Worm (Caenorhabditis elegans) whole organism, young adult: ENCODE measurements around the gene T26C11.8.
A peak's percentile ranks its signal among the peaks of the same experiment; 100 is the strongest.

Experiments used
- B0019.2 ChIP-seq: fragments of 200-800 bp; sonication (Bioruptor generic); conservative IDR thresholded peaks from 2 replicates; pipeline ENCODE4 v1.3.6; 2022; ENCODE audit warnings: missing genetic modification reagents, missing genetic modification characterization, missing compliant biosample characterization
- B0035.1 ChIP-seq: sonication (generic microtip); optimal IDR thresholded peaks from 2 replicates; lab custom pipeline; 2016; ENCODE audit warnings: missing genetic modification characterization, mild to moderate bottlenecking, missing compliant biosample characterization, missing genotype, missing genetic modification reagents
- C06A6.2 ChIP-seq: fragments of 200-800 bp; sonication (Bioruptor generic); conservative IDR thresholded peaks from 2 replicates; pipeline ENCODE4 v1.3.6; 2022; ENCODE audit warnings: missing genetic modification characterization, missing compliant biosample characterization
- F23B12.7 ChIP-seq: sonication (generic microtip); optimal IDR thresholded peaks from 2 replicates; lab custom pipeline; 2017; ENCODE audit warnings: missing genetic modification characterization, mild to moderate bottlenecking, missing compliant biosample characterization, antibody characterized with exemption, moderate library complexity; ENCODE audit not compliant: insufficient read depth
- F33H1.4 ChIP-seq: fragments of 200-800 bp; sonication (Bioruptor generic); IDR thresholded peaks from 2 replicates; pipeline ENCODE4 v1.3.6; 2022; ENCODE audit warnings: missing genetic modification reagents, missing genetic modification characterization, missing compliant biosample characterization
- F39B2.1 ChIP-seq: fragments of 200-800 bp; sonication (Bioruptor generic); IDR thresholded peaks from 2 replicates; pipeline ENCODE4 v1.3.6; 2022; ENCODE audit warnings: missing genetic modification reagents, missing genetic modification characterization, missing compliant biosample characterization
- F55B11.4 ChIP-seq: sonication (generic microtip); optimal IDR thresholded peaks from 2 replicates; lab custom pipeline; 2016; ENCODE audit warnings: missing compliant biosample characterization, missing genetic modification characterization, borderline replicate concordance; ENCODE audit not compliant: insufficient read depth
- F57C9.4 ChIP-seq: sonication (generic microtip); optimal IDR thresholded peaks from 2 replicates; lab custom pipeline; 2017; ENCODE audit warnings: mild to moderate bottlenecking, missing genetic modification characterization, missing compliant biosample characterization
- K11D2.4 ChIP-seq: fragments of 200-800 bp; sonication (Bioruptor generic); IDR thresholded peaks from 2 replicates; pipeline ENCODE4 v1.3.6; 2022; ENCODE audit warnings: missing genetic modification reagents, missing genetic modification characterization, missing compliant biosample characterization
- K12H6.12 ChIP-seq: fragments of 200-800 bp; sonication (Bioruptor generic); optimal IDR thresholded peaks from 2 replicates; lab custom pipeline; 2018; ENCODE audit warnings: mild to moderate bottlenecking, missing genetic modification characterization, missing compliant biosample characterization
- Y53F4B.3 ChIP-seq: fragments of 200-800 bp; sonication (Bioruptor generic); IDR thresholded peaks from 2 replicates; pipeline ENCODE4 v1.3.6; 2022; ENCODE audit warnings: missing genetic modification reagents, missing genetic modification characterization, missing compliant biosample characterization
- Y56A3A.18 ChIP-seq: fragments of 200-800 bp; sonication (Bioruptor generic); IDR thresholded peaks from 2 replicates; pipeline ENCODE4 v1.3.6; 2022; ENCODE audit warnings: missing genetic modification reagents, missing genetic modification characterization, missing compliant biosample characterization
- Y67H2A.10 ChIP-seq: fragments of 200-800 bp; sonication (Bioruptor generic); conservative IDR thresholded peaks from 2 replicates; pipeline ENCODE4 v1.3.6; 2022; ENCODE audit warnings: missing genetic modification reagents, missing genetic modification characterization, missing compliant biosample characterization
- ZK185.1 ChIP-seq: sonication (generic microtip); optimal IDR thresholded peaks from 2 replicates; lab custom pipeline; 2016; ENCODE audit warnings: mild to moderate bottlenecking, missing genetic modification characterization, missing compliant biosample characterization; ENCODE audit not compliant: poor library complexity, severe bottlenecking
- akir-1 ChIP-seq: fragments of 200-800 bp; sonication (Bioruptor generic); optimal IDR thresholded peaks from 2 replicates; lab custom pipeline; 2018; ENCODE audit warnings: mild to moderate bottlenecking, missing genetic modification characterization, moderate library complexity, missing compliant biosample characterization
- atf-7 ChIP-seq: sonication (generic microtip); optimal IDR thresholded peaks from 2 replicates; lab custom pipeline; 2017; ENCODE audit warnings: mild to moderate bottlenecking, missing genetic modification characterization, missing compliant biosample characterization
- athp-1 ChIP-seq: sonication (generic microtip); optimal IDR thresholded peaks from 2 replicates; lab custom pipeline; 2017; ENCODE audit warnings: mild to moderate bottlenecking, missing genetic modification characterization, missing compliant biosample characterization
- attf-6 ChIP-seq: fragments of 200-800 bp; sonication (Bioruptor generic); IDR thresholded peaks from 2 replicates; pipeline ENCODE4 v1.3.6; 2022; ENCODE audit warnings: missing genetic modification reagents, missing genetic modification characterization, missing compliant biosample characterization
- bed-1 ChIP-seq: fragments of 200-800 bp; sonication (Bioruptor generic); IDR thresholded peaks from 2 replicates; pipeline ENCODE4 v1.3.6; 2022; ENCODE audit warnings: missing genetic modification reagents, missing genetic modification characterization, missing compliant biosample characterization
- bed-2 ChIP-seq: fragments of 200-800 bp; sonication (Bioruptor generic); IDR thresholded peaks from 2 replicates; pipeline ENCODE4 v1.3.6; 2022; ENCODE audit warnings: missing genetic modification reagents, missing genetic modification characterization, missing compliant biosample characterization
- ceh-27 ChIP-seq: fragments of 200-800 bp; sonication (Bioruptor generic); optimal IDR thresholded peaks from 2 replicates; lab custom pipeline; 2018; ENCODE audit warnings: mild to moderate bottlenecking, missing genetic modification characterization, moderate library complexity, missing compliant biosample characterization
- ceh-79 ChIP-seq: sonication (generic microtip); optimal IDR thresholded peaks from 2 replicates; lab custom pipeline; 2017; ENCODE audit warnings: mild to moderate bottlenecking, missing genetic modification characterization, missing compliant biosample characterization
- dpff-1 ChIP-seq: sonication (generic microtip); optimal IDR thresholded peaks from 2 replicates; lab custom pipeline; 2017; ENCODE audit warnings: mild to moderate bottlenecking, missing genetic modification characterization, missing compliant biosample characterization
- dpl-1 ChIP-seq: fragments of 150-350 bp; optimal IDR thresholded peaks from 2 replicates; lab custom pipeline; 2014; ENCODE audit warnings: missing biosample characterization, missing genetic modification reagents, missing genetic modification characterization
- efl-1 ChIP-seq: fragments of 150-350 bp; optimal IDR thresholded peaks from 2 replicates; lab custom pipeline; 2014; ENCODE audit warnings: missing biosample characterization, missing genetic modification reagents, missing genetic modification characterization
- ets-4 ChIP-seq: fragments of 200-800 bp; sonication (Bioruptor generic); optimal IDR thresholded peaks from 2 replicates; lab custom pipeline; 2018; ENCODE audit warnings: mild to moderate bottlenecking, missing genetic modification characterization, missing compliant biosample characterization
- gei-17 ChIP-seq: fragments of 200-800 bp; sonication (Bioruptor generic); optimal IDR thresholded peaks from 2 replicates; lab custom pipeline; 2018; ENCODE audit warnings: mild to moderate bottlenecking, missing genetic modification characterization, missing compliant biosample characterization
- hmg-1.2 ChIP-seq: fragments of 200-800 bp; sonication (Bioruptor generic); IDR thresholded peaks from 2 replicates; pipeline ENCODE4 v1.3.6; 2022; ENCODE audit warnings: missing genetic modification reagents, missing genetic modification characterization, missing compliant biosample characterization
- madf-10 ChIP-seq: sonication (generic microtip); optimal IDR thresholded peaks from 2 replicates; lab custom pipeline; 2016; ENCODE audit warnings: mild to moderate bottlenecking, missing genetic modification characterization, missing compliant biosample characterization
- madf-8 ChIP-seq: fragments of 200-800 bp; sonication (Bioruptor generic); conservative IDR thresholded peaks from 2 replicates; pipeline ENCODE4 v1.3.6; 2022; ENCODE audit warnings: missing genetic modification reagents, missing genetic modification characterization, missing compliant biosample characterization
- mcd-1 ChIP-seq: fragments of 200-800 bp; sonication (Bioruptor generic); IDR thresholded peaks from 2 replicates; pipeline ENCODE4 v1.3.6; 2022; ENCODE audit warnings: missing genetic modification reagents, missing genetic modification characterization, missing compliant biosample characterization
- mel-28 ChIP-seq: sonication (generic microtip); optimal IDR thresholded peaks from 2 replicates; lab custom pipeline; 2016; ENCODE audit warnings: borderline replicate concordance, mild to moderate bottlenecking, missing genetic modification characterization, missing compliant biosample characterization
- mxl-1 ChIP-seq: sonication (generic microtip); optimal IDR thresholded peaks from 2 replicates; lab custom pipeline; 2016; ENCODE audit warnings: missing genetic modification characterization, missing compliant biosample characterization
- nfya-2 ChIP-seq: fragments of 200-800 bp; sonication (Bioruptor generic); IDR thresholded peaks from 2 replicates; pipeline ENCODE4 v1.3.6; 2022; ENCODE audit warnings: missing genetic modification reagents, missing genetic modification characterization, missing compliant biosample characterization
- pbrm-1 ChIP-seq: fragments of 200-800 bp; sonication (Bioruptor generic); IDR thresholded peaks from 2 replicates; pipeline ENCODE4 v1.3.6; 2022; ENCODE audit warnings: missing genetic modification reagents, missing genetic modification characterization, missing compliant biosample characterization
- rcor-1 ChIP-seq: fragments of 200-800 bp; sonication (Bioruptor generic); IDR thresholded peaks from 2 replicates; pipeline ENCODE4 v1.3.6; 2022; ENCODE audit warnings: missing genetic modification reagents, missing genetic modification characterization, missing compliant biosample characterization
- rpc-1 ChIP-seq, 2 experiments: fragments of 150-350 bp in 1 of 2; sonication (generic microtip) in 1 of 2; optimal IDR thresholded peaks; 2 replicates each; lab custom pipeline; 2014 to 2018; ENCODE audit warnings: missing biosample characterization in 1 of 2, missing genetic modification characterization in 1 of 2, missing genetic modification reagents in 1 of 2, missing genotype in 1 of 2
- sdz-38 ChIP-seq: sonication (generic microtip); optimal IDR thresholded peaks from 2 replicates; lab custom pipeline; 2016; ENCODE audit warnings: missing genotype, missing genetic modification characterization, missing compliant biosample characterization
- sea-2 ChIP-seq: fragments of 200-800 bp; sonication (Bioruptor generic); IDR thresholded peaks from 2 replicates; pipeline ENCODE4 v1.3.6; 2022; ENCODE audit warnings: missing genetic modification characterization, missing compliant biosample characterization
- somi-1 ChIP-seq: fragments of 200-800 bp; sonication (Bioruptor generic); optimal IDR thresholded peaks from 2 replicates; lab custom pipeline; 2018; ENCODE audit warnings: mild to moderate bottlenecking, missing genetic modification characterization, missing compliant biosample characterization
- tbx-9 ChIP-seq: sonication (generic microtip); optimal IDR thresholded peaks from 2 replicates; lab custom pipeline; 2016; ENCODE audit warnings: borderline replicate concordance, missing genetic modification characterization, inconsistent platforms, missing compliant biosample characterization
- unc-130 ChIP-seq: sonication (generic microtip); optimal IDR thresholded peaks from 2 replicates; lab custom pipeline; 2016; ENCODE audit warnings: missing genetic modification reagents, missing genetic modification characterization, missing compliant biosample characterization
- unc-62 ChIP-seq: fragments of 150-350 bp; optimal IDR thresholded peaks from 2 replicates; lab custom pipeline; 2014; ENCODE audit warnings: missing biosample characterization, missing genetic modification reagents, missing genetic modification characterization
- zfh-2 ChIP-seq: fragments of 200-800 bp; sonication (Bioruptor generic); conservative IDR thresholded peaks from 2 replicates; pipeline ENCODE4 v1.3.6; 2022; ENCODE audit warnings: missing genetic modification reagents, missing genetic modification characterization, missing compliant biosample characterization
- ztf-18 ChIP-seq: sonication (generic microtip); optimal IDR thresholded peaks from 2 replicates; lab custom pipeline; 2016; ENCODE audit warnings: missing genotype, mild to moderate bottlenecking, missing genetic modification characterization, missing compliant biosample characterization
- ztf-25 ChIP-seq: fragments of 200-800 bp; sonication (Bioruptor generic); IDR thresholded peaks from 2 replicates; pipeline ENCODE4 v1.3.6; 2022; ENCODE audit warnings: missing genetic modification reagents, missing genetic modification characterization, missing compliant biosample characterization
- ztf-28 ChIP-seq: fragments of 200-800 bp; sonication (Bioruptor generic); IDR thresholded peaks from 2 replicates; pipeline ENCODE4 v1.3.6; 2022; ENCODE audit warnings: missing genetic modification reagents, missing genetic modification characterization, missing compliant biosample characterization
- ztf-6 ChIP-seq: fragments of 200-800 bp; sonication (Bioruptor generic); IDR thresholded peaks from 2 replicates; pipeline ENCODE4 v1.3.6; 2022; ENCODE audit warnings: missing genetic modification reagents, missing genetic modification characterization, missing compliant biosample characterization

T26C11.8 gene

DNA sequence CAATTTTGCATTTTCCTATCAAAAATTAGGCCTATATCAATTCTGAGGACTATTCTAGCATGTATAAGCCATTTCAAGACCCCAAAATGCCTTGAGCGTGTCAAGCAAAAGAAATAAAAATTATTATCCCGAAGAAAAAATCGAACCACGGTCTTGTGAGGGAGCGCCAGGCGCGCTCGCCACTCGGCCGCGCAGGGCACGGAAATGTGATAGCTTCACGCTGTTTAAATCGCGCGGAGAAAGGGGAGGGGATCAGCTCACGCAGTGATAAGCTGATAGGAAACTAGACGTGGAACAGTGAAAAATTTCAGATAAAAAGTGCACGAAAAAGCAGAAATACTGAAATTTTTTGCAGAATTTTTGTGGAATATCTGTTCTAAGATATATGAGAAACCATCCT lies 22.8 kb upstream of the T26C11.8 start (continued):
- peak; percentile 5 for TF ChIP-seq K12H6.12
- peak; percentile 91 for TF ChIP-seq rpc-1 (optimal IDR thresholded peaks at IDR 0.05; lab: Kevin White, UChicago)
- TF ChIP-seq rpc-1 (tag; optimal IDR thresholded peaks at IDR 0.05; lab: Kevin White, UChicago): peak; percentile 98
- no peak for TF ChIP-seq sdz-38 (tag; lab: Kevin White, UChicago)
- peak; percentile 70 for TF ChIP-seq mxl-1
- peak; percentile 37 for TF ChIP-seq ets-4 (GFP tag; lab: Kevin White, UChicago)
- peak; percentile 76 for TF ChIP-seq Y56A3A.18 (GFP tag; lab: Robert Waterston, UW)
- no peak for TF ChIP-seq attf-6 (GFP tag; lab: Robert Waterston, UW)
- TF ChIP-seq dpl-1 (GFP tag; lab: Kevin White, UChicago): no peak
- peak; percentile 50 for TF ChIP-seq somi-1 (GFP tag; lab: Kevin White, UChicago)
- peak; percentile 36; the same call in 1 of the 2 replicates for TF ChIP-seq mcd-1 (GFP tag; lab: Robert Waterston, UW)
- 0 out of 2 replicates have a peak, but pooled peaks have one; percentile 11 for TF ChIP-seq bed-2
- no peak for TF ChIP-seq akir-1
- TF ChIP-seq zfh-2 (GFP tag; lab: Robert Waterston, UW): peak; percentile 87
- peak; percentile 47 for TF ChIP-seq gei-17 (GFP tag; lab: Kevin White, UChicago)
- TF ChIP-seq pbrm-1 (GFP tag; lab: Robert Waterston, UW): peak; percentile 64; the same call in 1 of the 2 replicates
- TF ChIP-seq F55B11.4: no peak
- TF ChIP-seq rcor-1: peak; percentile 64
- peak; percentile 78 for TF ChIP-seq hmg-1.2
- TF ChIP-seq madf-8 (GFP tag; lab: Robert Waterston, UW): no peak
- TF ChIP-seq ztf-25 (GFP tag; lab: Robert Waterston, UW): peak; percentile 76; the same call in 1 of the 2 replicates
- TF ChIP-seq Y53F4B.3 (GFP tag; lab: Robert Waterston, UW): no peak
- TF ChIP-seq tbx-9: no peak
- TF ChIP-seq unc-130: peak; percentile 45
- TF ChIP-seq B0019.2 (GFP tag; lab: Robert Waterston, UW): no peak
- no peak for TF ChIP-seq Y67H2A.10 (GFP tag; lab: Robert Waterston, UW)
- TF ChIP-seq atf-7 (tag; lab: Kevin White, UChicago): peak; percentile 55
- peak; percentile 69 for TF ChIP-seq madf-10 (tag; lab: Kevin White, UChicago)
- TF ChIP-seq K11D2.4 (GFP tag; lab: Robert Waterston, UW): peak; percentile 64
- TF ChIP-seq ZK185.1 (tag; lab: Kevin White, UChicago): no peak
- no peak for TF ChIP-seq bed-1 (GFP tag; lab: Robert Waterston, UW)
- peak; percentile 68 for TF ChIP-seq ceh-79 (tag; lab: Kevin White, UChicago)
- TF ChIP-seq ztf-6 (GFP tag; lab: Robert Waterston, UW): no peak
- TF ChIP-seq unc-62 (GFP tag; lab: Kevin White, UChicago): no peak
- no peak for TF ChIP-seq F57C9.4 (tag; lab: Kevin White, UChicago)
- TF ChIP-seq ceh-27 (GFP tag; lab: Kevin White, UChicago): peak; percentile 50
- TF ChIP-seq mel-28 (tag; lab: Kevin White, UChicago): no peak
- TF ChIP-seq C06A6.2 (GFP tag; lab: Robert Waterston, UW): no peak
- peak; percentile 54 for TF ChIP-seq F23B12.7
- no peak for TF ChIP-seq dpff-1 (tag; lab: Kevin White, UChicago)
- TF ChIP-seq athp-1 (tag; lab: Kevin White, UChicago): peak; percentile 44
- no peak for TF ChIP-seq F39B2.1 (GFP tag; lab: Robert Waterston, UW)
- TF ChIP-seq efl-1 (GFP tag; lab: Kevin White, UChicago): no peak
- peak; percentile 61 for TF ChIP-seq ztf-18
- TF ChIP-seq ztf-28: 0 out of 2 replicates have a peak, but pooled peaks have one; percentile 64
- no peak for TF ChIP-seq F33H1.4
- TF ChIP-seq sea-2: no peak
- no peak for TF ChIP-seq nfya-2 (GFP tag; lab: Robert Waterston, UW)
- TF ChIP-seq B0035.1 (tag; lab: Kevin White, UChicago): peak; percentile 56
